Fruit fly (Drosophila melanogaster): ENCODE results near the gene hh.

hh gene

DNA sequence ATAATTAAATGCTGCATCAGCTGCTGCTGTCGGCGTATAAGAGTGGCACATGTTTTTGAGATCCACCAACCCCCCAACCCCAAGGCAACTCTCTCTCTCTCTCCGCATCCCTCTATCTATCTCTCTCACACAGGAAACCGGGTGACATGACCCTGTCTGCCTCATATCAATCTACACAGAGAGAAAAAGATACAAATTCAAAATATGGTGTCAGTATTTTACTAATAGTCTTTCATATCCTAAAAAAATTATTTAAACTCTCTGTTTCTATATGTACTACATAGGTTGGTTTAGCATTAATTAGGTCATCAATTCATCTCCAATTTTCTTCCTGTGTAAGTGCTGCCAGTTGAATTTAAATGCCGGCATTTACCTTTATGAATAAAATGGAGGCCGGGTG is 33.7 kb upstream of the hh start (continued):
- TF ChIP-seq CG17361 (GFP tag; IDR thresholded peaks at IDR 0.05) (peak; percentile 90), z (GFP tag; IDR thresholded peaks at IDR 0.05) (no peak; the same call in 2 of the 3 replicates), dati (GFP tag; IDR thresholded peaks at IDR 0.05) (peak; percentile 83), CG17186 (GFP tag; optimal IDR thresholded peaks at IDR 0.05) (peak; percentile 40), pfk (GFP tag; optimal IDR thresholded peaks at IDR 0.05) (no peak), exex (tag; optimal IDR thresholded peaks at IDR 0.05) (peak; percentile 14), Sox102F (GFP tag; optimal IDR thresholded peaks at IDR 0.05) (peak; percentile 97), fd102C (GFP tag; optimal IDR thresholded peaks at IDR 0.05) (peak; percentile 22), emc (GFP tag; optimal IDR thresholded peaks at IDR 0.05) (peak; percentile 31), CG3281 (GFP tag; optimal IDR thresholded peaks at IDR 0.05) (peak; percentile 73), CHES-1-like (GFP tag; optimal IDR thresholded peaks at IDR 0.05) (peak; percentile 83), Stat92E (GFP tag; optimal IDR thresholded peaks at IDR 0.05) (peak in 1 of 3 experiments; percentile 64), her (GFP tag; optimal IDR thresholded peaks at IDR 0.05) (peak; percentile 67), unc-4 (GFP tag; IDR thresholded peaks at IDR 0.05; ENCODE audit: partially characterized antibody) (no peak), unpg (GFP tag; optimal IDR thresholded peaks at IDR 0.05) (peak; percentile 96), CG4424 (GFP tag; optimal IDR thresholded peaks at IDR 0.05) (peak; percentile 94), dm (GFP tag; optimal IDR thresholded peaks at IDR 0.05) (peak; percentile 73), br (optimal IDR thresholded peaks at IDR 0.05) (no peak), eyg (GFP tag; optimal IDR thresholded peaks at IDR 0.05) (peak; percentile 69), pb (GFP tag; optimal IDR thresholded peaks at IDR 0.05) (peak; percentile 72), CG12942 (GFP tag; optimal IDR thresholded peaks at IDR 0.05) (peak; percentile 87), dan (GFP tag; IDR thresholded peaks at IDR 0.05) (peak; percentile 67; the same call in 1 of the 2 replicates), nerfin-1 (tag; optimal IDR thresholded peaks at IDR 0.05) (peak; percentile 79), Taf1 (GFP tag; IDR thresholded peaks at IDR 0.05) (peak; percentile 39; the same call in 1 of the 2 replicates), vfl (GFP tag; optimal IDR thresholded peaks at IDR 0.05) (peak; percentile 6), CG42726 (GFP tag; IDR thresholded peaks at IDR 0.05; ENCODE audit: partially characterized antibody) (no peak), CG10147 (GFP tag; optimal IDR thresholded peaks at IDR 0.05) (peak; percentile 84), zen (tag; optimal IDR thresholded peaks at IDR 0.05) (peak; percentile 81), CG12219 (GFP tag; optimal IDR thresholded peaks at IDR 0.05) (peak; percentile 92), danr (GFP tag; IDR thresholded peaks at IDR 0.05) (peak; percentile 80), mld (GFP tag; IDR thresholded peaks at IDR 0.05; ENCODE audit: partially characterized antibody) (no peak), otp (GFP tag; IDR thresholded peaks at IDR 0.05) (peak; percentile 91), CG10543 (GFP tag; optimal IDR thresholded peaks at IDR 0.05) (no peak), CG11398 (GFP tag; optimal IDR thresholded peaks at IDR 0.05) (peak; percentile 90), twi (tag; optimal IDR thresholded peaks at IDR 0.05) (peak; percentile 77), grn (GFP tag; optimal IDR thresholded peaks at IDR 0.05) (peak; percentile 74), CG14965 (GFP tag; optimal IDR thresholded peaks at IDR 0.05; ENCODE audit: borderline replicate concordance) (peak; percentile 74), Mes4 (GFP tag; optimal IDR thresholded peaks at IDR 0.05) (peak; percentile 92), CG10959 (GFP tag; IDR thresholded peaks at IDR 0.05) (peak; percentile 88), gro (GFP tag; optimal IDR thresholded peaks at IDR 0.05) (peak; percentile 26), gcm (GFP tag; optimal IDR thresholded peaks at IDR 0.05) (peak; percentile 93), CG4617 (GFP tag; optimal IDR thresholded peaks at IDR 0.05; ENCODE audit: borderline replicate concordance) (peak; percentile 70), eve (GFP tag; optimal IDR thresholded peaks at IDR 0.05) (peak in 1 of 2 experiments; percentile 88), Side (GFP tag; optimal IDR thresholded peaks at IDR 0.05) (peak; percentile 86), az2 (GFP tag; optimal IDR thresholded peaks at IDR 0.05) (peak; percentile 93), CG6254 (GFP tag; optimal IDR thresholded peaks at IDR 0.05) (peak; percentile 81), Hey (tag; optimal IDR thresholded peaks at IDR 0.05) (no peak), CG6813 (GFP tag; optimal IDR thresholded peaks at IDR 0.05) (peak; percentile 78), H15 (GFP tag; IDR thresholded peaks at IDR 0.05) (peak; percentile 92), D (optimal IDR thresholded peaks at IDR 0.05) (no peak), D (GFP tag; optimal IDR thresholded peaks at IDR 0.05) (peak; percentile 89)

All from whole organism, embryonic.